Fruit fly (Drosophila melanogaster): ENCODE measurements around the gene Zir.

DNA sequence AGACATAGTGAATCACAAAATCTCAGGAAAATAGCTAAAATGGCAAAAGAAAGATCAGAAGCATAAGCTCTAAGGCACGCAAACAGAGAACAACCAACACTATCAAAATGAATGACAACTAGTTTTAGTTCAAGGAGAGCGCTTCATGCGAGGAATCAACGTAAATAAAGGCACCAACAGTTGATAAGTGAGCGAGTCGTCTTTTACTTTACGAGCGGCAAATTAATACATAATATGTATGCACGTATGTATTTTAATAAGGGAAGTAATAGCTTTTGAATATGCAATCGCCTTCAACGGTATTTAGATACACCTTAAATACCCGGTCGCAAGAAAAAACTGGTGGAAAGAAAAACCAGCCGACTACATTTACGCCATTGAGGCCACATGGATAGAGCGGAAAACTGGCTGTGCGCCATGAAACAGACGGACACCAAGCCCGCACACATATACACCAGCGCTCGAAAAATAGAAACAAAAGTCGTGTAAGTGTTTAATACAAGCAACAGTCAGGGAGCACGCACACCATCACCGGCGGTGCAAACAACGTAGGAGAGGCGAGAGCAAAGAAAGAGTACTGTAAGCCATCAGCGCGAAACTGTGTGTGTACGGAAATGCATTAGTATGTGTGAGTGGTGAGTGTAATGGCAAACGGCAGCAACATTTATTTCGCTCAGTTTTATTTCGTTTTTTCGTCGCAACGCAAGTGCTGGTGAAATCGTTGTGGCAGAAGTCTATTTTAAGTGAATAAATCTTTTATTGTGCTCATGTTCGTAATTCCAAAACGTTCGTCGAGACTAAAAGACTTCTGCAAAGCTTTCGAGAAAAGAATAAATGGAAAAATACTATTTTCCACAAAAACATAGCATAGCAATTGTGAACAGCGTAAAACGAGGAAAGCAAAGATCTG, 27.9 kb upstream of the Zir start, which contains the start of gene dbr:
- peak; percentile 6 for TF ChIP-seq EcR (GFP tag; optimal IDR thresholded peaks at IDR 0.05)
- peak; percentile 47 for TF ChIP-seq CG8301 (tag; optimal IDR thresholded peaks at IDR 0.05)
- peak; percentile 85 for TF ChIP-seq Ets98B (GFP tag; IDR thresholded peaks at IDR 0.05)
- TF ChIP-seq CG8159 (tag; optimal IDR thresholded peaks at IDR 0.05): peak; percentile 62
- no peak for TF ChIP-seq CG10348 (GFP tag; IDR thresholded peaks at IDR 0.05)
- TF ChIP-seq rn (GFP tag; IDR thresholded peaks at IDR 0.05): no peak
- peak; percentile 33 for TF ChIP-seq CG9948 (tag; optimal IDR thresholded peaks at IDR 0.05)
- TF ChIP-seq Pif1A (GFP tag; optimal IDR thresholded peaks at IDR 0.05): peak; percentile 52
- peak; percentile 77 for TF ChIP-seq CG12605 (GFP tag; IDR thresholded peaks at IDR 0.05)

Measured in whole organism, pupa.